Worm (Caenorhabditis elegans): ENCODE measurements around the gene eef-1B.2.

- no peak for TF ChIP-seq dve-1 (tag; optimal IDR thresholded peaks at IDR 0.05)
- no peak for TF ChIP-seq ceh-22 (tag; optimal IDR thresholded peaks at IDR 0.05)
- TF ChIP-seq fkh-10 (GFP tag; optimal IDR thresholded peaks at IDR 0.05) = no peak
- no peak for TF ChIP-seq fkh-6 (tag; optimal IDR thresholded peaks at IDR 0.05)
- TF ChIP-seq ama-1 (optimal IDR thresholded peaks at IDR 0.05) = no peak
- TF ChIP-seq sox-4 (tag; optimal IDR thresholded peaks at IDR 0.05) = no peak
- TF ChIP-seq ets-4 (tag; optimal IDR thresholded peaks at IDR 0.05) = no peak
- TF ChIP-seq nfya-1 (tag; optimal IDR thresholded peaks at IDR 0.05) = no peak
- no peak for TF ChIP-seq T23F11.4 (GFP tag; optimal IDR thresholded peaks at IDR 0.05)
- TF ChIP-seq pag-3 (tag; optimal IDR thresholded peaks at IDR 0.05; ENCODE audit: borderline replicate concordance) = no peak
- TF ChIP-seq gmeb-2 (tag; optimal IDR thresholded peaks at IDR 0.05) = no peak
- TF ChIP-seq odd-2 (tag; optimal IDR thresholded peaks at IDR 0.05) = no peak
- TF ChIP-seq nhr-11 (tag; optimal IDR thresholded peaks at IDR 0.05) = no peak
Measured at ce11 chrIV:15057994-15058393, 20.9 kb downstream of the eef-1B.2 start, which contains the start of gene Y41E3.13.
